Fruit fly (Drosophila melanogaster) whole organism, adult: ENCODE data around the gene CG34125.

Experiments
- CG11617 ChIP-seq: fragments of 200-800 bp; sonication (Bioruptor generic); optimal IDR thresholded peaks from 2 replicates; lab custom pipeline; 2017; ENCODE audit warnings: mild to moderate bottlenecking, missing biosample characterization, missing genetic modification reagents, missing genetic modification characterization
- CG12768 ChIP-seq: fragments of 200-800 bp; sonication (Bioruptor generic); optimal IDR thresholded peaks from 2 replicates; lab custom pipeline; 2017; ENCODE audit warnings: missing biosample characterization, missing genetic modification characterization, mild to moderate bottlenecking, moderate library complexity, missing genetic modification reagents
- CG5204 ChIP-seq: fragments of 200-800 bp; sonication (Bioruptor generic); optimal IDR thresholded peaks from 2 replicates; lab custom pipeline; 2016; ENCODE audit warnings: missing biosample characterization, missing genetic modification characterization
- CG7045 ChIP-seq: fragments of 200-800 bp; sonication (Bioruptor generic); optimal IDR thresholded peaks from 2 replicates; lab custom pipeline; 2017; ENCODE audit warnings: missing biosample characterization, mild to moderate bottlenecking, missing genetic modification characterization
- CG7101 ChIP-seq: fragments of 200-800 bp; sonication (Bioruptor generic); optimal IDR thresholded peaks from 2 replicates; lab custom pipeline; 2018; ENCODE audit warnings: missing biosample characterization, mild to moderate bottlenecking, missing genetic modification characterization, moderate library complexity
- Crg-1 ChIP-seq: fragments of 200-800 bp; sonication (Bioruptor generic); optimal IDR thresholded peaks from 2 replicates; lab custom pipeline; 2016; ENCODE audit warnings: missing biosample characterization, missing genetic modification characterization
- Hr96 ChIP-seq: fragments of 200-800 bp; sonication (Bioruptor generic); optimal IDR thresholded peaks from 2 replicates; lab custom pipeline; 2016; ENCODE audit warnings: missing biosample characterization, missing genetic modification characterization
- Mnt ChIP-seq: fragments of 200-800 bp; sonication (Bioruptor generic); optimal IDR thresholded peaks from 2 replicates; lab custom pipeline; 2016; ENCODE audit warnings: missing biosample characterization, mild to moderate bottlenecking, missing genetic modification characterization
- cnc ChIP-seq, 2 experiments: fragments of >200 bp; optimal IDR thresholded peaks; 2 replicates each; lab custom pipeline; 2017
- kay ChIP-seq: fragments of 200-800 bp; sonication (Bioruptor generic); peaks from one replicate; lab custom pipeline; 2016; ENCODE audit warnings: missing biosample characterization, missing genetic modification characterization, borderline replicate concordance
- ovo ChIP-seq: fragments of 200-800 bp; sonication (Bioruptor generic); optimal IDR thresholded peaks from 2 replicates; lab custom pipeline; 2016; ENCODE audit warnings: missing biosample characterization, missing genetic modification characterization
- pad ChIP-seq: fragments of 200-800 bp; sonication (Bioruptor generic); optimal IDR thresholded peaks from 3 replicates; lab custom pipeline; 2017; ENCODE audit warnings: missing biosample characterization, missing genetic modification characterization, mild to moderate bottlenecking, moderate library complexity, missing genetic modification reagents
- toe ChIP-seq: fragments of 200-800 bp; sonication (Bioruptor generic); optimal IDR thresholded peaks from 2 replicates; lab custom pipeline; 2016; ENCODE audit warnings: missing biosample characterization, missing genetic modification characterization

DNA sequence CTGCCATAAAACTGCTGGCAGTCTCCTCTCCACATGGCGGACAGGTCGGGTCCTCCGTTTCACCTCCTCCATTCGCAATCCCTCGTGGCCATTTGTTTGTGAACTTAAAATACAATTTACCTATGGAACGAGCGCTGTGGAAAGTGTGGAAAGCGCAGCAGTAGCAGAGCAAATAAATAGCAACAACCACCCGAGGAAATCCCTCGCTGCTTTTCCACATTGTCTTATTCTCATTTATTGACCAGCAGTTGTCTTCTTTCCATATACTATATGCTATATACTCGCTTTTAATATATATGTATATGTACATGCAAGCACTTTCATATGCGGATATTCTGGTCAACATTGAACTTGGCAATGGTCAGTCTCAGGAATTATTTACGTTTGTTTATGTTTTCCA, 33.2 kb upstream of the CG34125 start, which contains the start of gene hoe1:
- TF ChIP-seq Hr96 (GFP tag; lab: Kevin White, UChicago) = no peak
- TF ChIP-seq cnc (optimal IDR thresholded peaks at IDR 0.05; lab: Kevin White, UChicago) = no peak
- TF ChIP-seq kay (GFP tag; lab: Kevin White, UChicago) = no peak
- no peak for TF ChIP-seq CG5204 (GFP tag; lab: Kevin White, UChicago)
- TF ChIP-seq Crg-1 = no peak
- no peak for TF ChIP-seq CG11617 (GFP tag; lab: Kevin White, UChicago)
- no peak for TF ChIP-seq CG12768 (GFP tag; lab: Kevin White, UChicago)
- no peak for TF ChIP-seq Mnt (GFP tag; lab: Kevin White, UChicago)
- no peak for TF ChIP-seq CG7101 (tag; lab: Kevin White, UChicago)
- no peak for TF ChIP-seq pad (GFP tag; lab: Kevin White, UChicago)
- TF ChIP-seq CG7045 = no peak
- no peak for TF ChIP-seq toe
- TF ChIP-seq ovo (GFP tag; lab: Kevin White, UChicago) = no peak
